Worm (Caenorhabditis elegans) whole organism, late embryonic: ENCODE measurements around the gene hum-6.

ENCODE experiments used
- hlh-13 ChIP-seq: fragments of 200-800 bp; sonication (Bioruptor generic); optimal IDR thresholded peaks from 2 replicates; lab custom pipeline; 2018; ENCODE audit warnings: mild to moderate bottlenecking, missing genetic modification characterization, missing compliant biosample characterization
- hlh-8 ChIP-seq: sonication (generic microtip); optimal IDR thresholded peaks from 2 replicates; lab custom pipeline; 2016; ENCODE audit warnings: missing genotype, missing genetic modification characterization, missing compliant biosample characterization
- sox-4 ChIP-seq: sonication (generic microtip); optimal IDR thresholded peaks from 2 replicates; lab custom pipeline; 2017; ENCODE audit warnings: mild to moderate bottlenecking, missing genetic modification characterization, inconsistent platforms, missing compliant biosample characterization

DNA sequence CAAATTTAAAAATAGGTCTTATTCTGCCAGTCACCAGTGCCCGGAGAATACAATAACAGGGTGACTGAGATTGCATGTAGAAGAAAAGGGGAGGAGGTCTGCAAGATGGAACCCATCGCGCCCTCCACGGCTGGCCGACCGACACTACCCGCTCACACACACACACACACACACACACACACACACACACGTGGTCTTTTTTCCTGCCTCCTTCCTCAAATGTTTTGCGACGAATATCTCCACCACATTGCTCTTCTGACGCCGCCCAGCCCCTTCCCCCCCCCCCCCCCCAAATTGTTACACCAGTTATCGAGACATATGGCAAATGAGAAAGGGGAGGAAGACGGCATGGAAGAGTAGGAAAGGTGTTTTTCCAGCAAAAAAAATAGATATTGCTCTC lies 18.9 kb downstream of the hum-6 start:
- TF ChIP-seq sox-4 (tag; lab: Kevin White, UChicago) (no peak), hlh-8 (tag; lab: Kevin White, UChicago) (no peak), hlh-13 (GFP tag; lab: Kevin White, UChicago) (no peak)
